Fruit fly (Drosophila melanogaster) whole organism, embryonic: Measurements from ENCODE around the gene Secp43.

Source experiments
- CG10654 ChIP-seq: fragments of 200-800 bp; sonication (Bioruptor generic); optimal IDR thresholded peaks from 2 replicates; lab custom pipeline; 2016; ENCODE audit warnings: missing biosample characterization, missing genetic modification characterization
- CG12299 ChIP-seq: fragments of 200-800 bp; sonication (Bioruptor generic); optimal IDR thresholded peaks from 2 replicates; lab custom pipeline; 2018; ENCODE audit warnings: missing biosample characterization, mild to moderate bottlenecking, missing genetic modification characterization
- CG13624 ChIP-seq: fragments of 200-800 bp; sonication (Bioruptor generic); optimal IDR thresholded peaks from 2 replicates; lab custom pipeline; 2016; ENCODE audit warnings: missing biosample characterization, missing genetic modification characterization
- CG14710 ChIP-seq: fragments of 200-800 bp; sonication (Bioruptor generic); optimal IDR thresholded peaks from 3 replicates; lab custom pipeline; 2019; ENCODE audit warnings: missing biosample characterization, mild to moderate bottlenecking, missing genetic modification characterization, moderate library complexity
- CG1647 ChIP-seq: fragments of 200-800 bp; sonication (Bioruptor generic); optimal IDR thresholded peaks from 3 replicates; lab custom pipeline; 2016; ENCODE audit warnings: missing biosample characterization, missing genetic modification characterization
- CG17385 ChIP-seq: fragments of 200-800 bp; sonication (Bioruptor generic); optimal IDR thresholded peaks from 3 replicates; lab custom pipeline; 2018; ENCODE audit warnings: missing biosample characterization, mild to moderate bottlenecking, missing genetic modification characterization
- CG17829 ChIP-seq: fragments of 200-800 bp; optimal IDR thresholded peaks from 2 replicates; lab custom pipeline; 2019; ENCODE audit warnings: missing biosample characterization, mild to moderate bottlenecking, missing genetic modification characterization, moderate library complexity
- CG2120 ChIP-seq: fragments of 200-800 bp; sonication (Bioruptor generic); optimal IDR thresholded peaks from 3 replicates; lab custom pipeline; 2016; ENCODE audit warnings: missing biosample characterization, missing genetic modification characterization
- CG31388 ChIP-seq: fragments of 200-800 bp; sonication (Bioruptor generic); optimal IDR thresholded peaks from 2 replicates; lab custom pipeline; 2016; ENCODE audit warnings: missing biosample characterization, missing genetic modification characterization
- CG3281 ChIP-seq: fragments of 200-800 bp; sonication (Bioruptor generic); optimal IDR thresholded peaks from 3 replicates; lab custom pipeline; 2017; ENCODE audit warnings: missing biosample characterization, mild to moderate bottlenecking, missing genetic modification characterization
- CG3407 ChIP-seq: fragments of 200-800 bp; sonication (Bioruptor generic); optimal IDR thresholded peaks from 2 replicates; lab custom pipeline; 2018; ENCODE audit warnings: missing biosample characterization, mild to moderate bottlenecking, missing genetic modification characterization
- CG4730 ChIP-seq: fragments of 200-800 bp; sonication (Bioruptor generic); IDR thresholded peaks from 2 replicates; pipeline ENCODE4 v1.3.6; 2022; ENCODE audit warnings: missing biosample characterization, missing genetic modification characterization
- CG4820 ChIP-seq: fragments of 200-800 bp; sonication (Bioruptor generic); optimal IDR thresholded peaks from 3 replicates; lab custom pipeline; 2016; ENCODE audit warnings: missing biosample characterization, missing genetic modification characterization
- CG6813 ChIP-seq: fragments of 200-800 bp; sonication (Bioruptor generic); optimal IDR thresholded peaks from 2 replicates; lab custom pipeline; 2017; ENCODE audit warnings: missing biosample characterization, missing genetic modification characterization, mild to moderate bottlenecking, moderate library complexity, missing genetic modification reagents
- CG7963 ChIP-seq: fragments of 200-800 bp; sonication (Bioruptor generic); IDR thresholded peaks from 3 replicates; pipeline ENCODE4 v1.3.6; 2022; ENCODE audit warnings: missing biosample characterization, missing genetic modification characterization; ENCODE audit not compliant: partially characterized antibody
- CG8290 ChIP-seq, 3 experiments: fragments of 200-800 bp; sonication (Bioruptor generic); optimal IDR thresholded peaks; 2 replicates each; lab custom pipeline; 2016 to 2019; ENCODE audit warnings: missing biosample characterization in 3 of 3, missing genetic modification characterization in 3 of 3, mild to moderate bottlenecking in 2 of 3, moderate library complexity in 1 of 3
- CG9932 ChIP-seq: fragments of 200-800 bp; sonication (Bioruptor generic); IDR thresholded peaks from 2 replicates; pipeline ENCODE4 v1.3.6; 2022; ENCODE audit warnings: missing biosample characterization, missing genetic modification characterization
- Doc3 ChIP-seq: fragments of 200-800 bp; sonication (Bioruptor generic); IDR thresholded peaks from 3 replicates; pipeline ENCODE4 v1.3.6; 2022; ENCODE audit warnings: missing biosample characterization, missing genetic modification characterization; ENCODE audit not compliant: partially characterized antibody
- HHEX ChIP-seq: fragments of 200-800 bp; sonication (Bioruptor generic); optimal IDR thresholded peaks from 3 replicates; lab custom pipeline; 2017; ENCODE audit warnings: missing biosample characterization, mild to moderate bottlenecking, missing genetic modification characterization, missing genetic modification reagents
- HLH3B ChIP-seq: fragments of 200-800 bp; sonication (Bioruptor generic); IDR thresholded peaks from 2 replicates; pipeline ENCODE4 v1.3.6; 2022; ENCODE audit warnings: missing biosample characterization, missing genetic modification characterization
- HLH4C ChIP-seq: fragments of 200-800 bp; sonication (Bioruptor generic); IDR thresholded peaks from 3 replicates; pipeline ENCODE4 v1.3.6; 2022; ENCODE audit warnings: missing biosample characterization, missing genetic modification characterization; ENCODE audit not compliant: partially characterized antibody
- Hmr ChIP-seq: fragments of 200-800 bp; sonication (Bioruptor generic); optimal IDR thresholded peaks from 3 replicates; lab custom pipeline; 2017; ENCODE audit warnings: mild to moderate bottlenecking, missing biosample characterization, missing genetic modification reagents, missing genetic modification characterization
- Lim3 ChIP-seq: fragments of 200-800 bp; sonication (Bioruptor generic); IDR thresholded peaks from 2 replicates; pipeline ENCODE4 v1.3.6; 2022; ENCODE audit warnings: missing biosample characterization, missing genetic modification characterization
- Lpt ChIP-seq: fragments of >200 bp; optimal IDR thresholded peaks from 2 replicates; lab custom pipeline; 2018; ENCODE audit warnings: missing biosample characterization, missing genetic modification characterization
- MTF-1 ChIP-seq: fragments of 200-800 bp; sonication (Bioruptor generic); optimal IDR thresholded peaks from 2 replicates; lab custom pipeline; 2018; ENCODE audit warnings: missing biosample characterization, mild to moderate bottlenecking, missing genetic modification characterization, borderline replicate concordance
- NFAT ChIP-seq: fragments of 200-800 bp; sonication (Bioruptor generic); IDR thresholded peaks from 2 replicates; pipeline ENCODE4 v1.3.6; 2022; ENCODE audit warnings: missing biosample characterization, missing genetic modification characterization
- PHDP ChIP-seq: fragments of 200-800 bp; sonication (Bioruptor generic); optimal IDR thresholded peaks from 3 replicates; lab custom pipeline; 2018; ENCODE audit warnings: missing biosample characterization, mild to moderate bottlenecking, missing genetic modification characterization, moderate library complexity
- Rfx ChIP-seq: fragments of 200-800 bp; sonication (Bioruptor generic); IDR thresholded peaks from 2 replicates; pipeline ENCODE4 v1.3.6; 2022; ENCODE audit warnings: missing biosample characterization, missing genetic modification characterization
- Six4 ChIP-seq: fragments of 200-800 bp; sonication (Bioruptor generic); optimal IDR thresholded peaks from 2 replicates; lab custom pipeline; 2016; ENCODE audit warnings: missing biosample characterization, missing genetic modification characterization
- Ssrp ChIP-seq: fragments of 200-800 bp; sonication (Bioruptor generic); optimal IDR thresholded peaks from 2 replicates; lab custom pipeline; 2018; ENCODE audit warnings: missing biosample characterization, mild to moderate bottlenecking, missing genetic modification characterization, moderate library complexity
- Usf ChIP-seq: fragments of 200-800 bp; sonication (Bioruptor generic); optimal IDR thresholded peaks from 2 replicates; lab custom pipeline; 2017; ENCODE audit warnings: missing genotype, missing biosample characterization, missing genetic modification characterization
- ci ChIP-seq: fragments of 200-800 bp; sonication (Bioruptor generic); IDR thresholded peaks from 3 replicates; pipeline ENCODE4 v1.3.6; 2022; ENCODE audit warnings: missing biosample characterization, missing genetic modification characterization
- da ChIP-seq: fragments of 200-800 bp; sonication (Bioruptor generic); optimal IDR thresholded peaks from 2 replicates; lab custom pipeline; 2016; ENCODE audit warnings: missing biosample characterization, missing genetic modification characterization
- emc ChIP-seq: fragments of 200-800 bp; sonication (Bioruptor generic); optimal IDR thresholded peaks from 2 replicates; lab custom pipeline; 2016; ENCODE audit warnings: missing biosample characterization, missing genetic modification characterization
- gfzf ChIP-seq: fragments of 200-800 bp; sonication (Bioruptor generic); optimal IDR thresholded peaks from 2 replicates; lab custom pipeline; 2016; ENCODE audit warnings: missing biosample characterization, mild to moderate bottlenecking, missing genetic modification characterization, moderate library complexity
- her ChIP-seq: fragments of 200-800 bp; sonication (Bioruptor generic); optimal IDR thresholded peaks from 2 replicates; lab custom pipeline; 2016; ENCODE audit warnings: missing biosample characterization, missing genetic modification characterization
- hkb ChIP-seq, 2 experiments: fragments of 200-800 bp in 1 of 2; fragments of >200 bp in 1 of 2; sonication (Bioruptor generic) in 1 of 2; IDR thresholded peaks in 1 of 2; optimal IDR thresholded peaks in 1 of 2; 2 replicates each; pipeline versions ENCODE4 v1.3.6 to Lab custom; 2017 to 2022; ENCODE audit warnings: missing biosample characterization in 1 of 2, missing genetic modification characterization in 1 of 2
- luna ChIP-seq: fragments of 200-800 bp; sonication (Bioruptor generic); optimal IDR thresholded peaks from 2 replicates; lab custom pipeline; 2016; ENCODE audit warnings: missing biosample characterization, missing genetic modification characterization
- maf-S ChIP-seq: fragments of 200-800 bp; sonication (Bioruptor generic); optimal IDR thresholded peaks from 2 replicates; lab custom pipeline; 2016; ENCODE audit warnings: missing biosample characterization, missing genetic modification characterization
- oc ChIP-seq: fragments of 200-800 bp; sonication (Bioruptor generic); optimal IDR thresholded peaks from 2 replicates; lab custom pipeline; 2018; ENCODE audit warnings: missing biosample characterization, mild to moderate bottlenecking, missing genetic modification characterization, moderate library complexity
- otp ChIP-seq: fragments of 200-800 bp; sonication (Bioruptor generic); IDR thresholded peaks from 3 replicates; pipeline ENCODE4, ENCODE4 v1.3.6; 2022; ENCODE audit warnings: missing biosample characterization, missing genetic modification characterization
- pan ChIP-seq, 4 experiments: fragments of >200 bp in 3 of 4; fragments of 200-800 bp in 1 of 4; sonication (Bioruptor generic) in 1 of 4; optimal IDR thresholded peaks in 3 of 4; IDR thresholded peaks in 1 of 4; 2 replicates each; pipeline versions ENCODE4 v1.3.6 to Lab custom; 2017 to 2022; ENCODE audit warnings: missing biosample characterization in 2 of 4, missing genetic modification characterization in 2 of 4, mixed read lengths in 1 of 4
- psq ChIP-seq: fragments of 200-800 bp; sonication (Bioruptor generic); optimal IDR thresholded peaks from 2 replicates; lab custom pipeline; 2017; ENCODE audit warnings: missing biosample characterization, missing genetic modification characterization
- row ChIP-seq: fragments of 200-800 bp; sonication (Bioruptor generic); IDR thresholded peaks from 3 replicates; pipeline ENCODE4 v1.3.6; 2022; ENCODE audit warnings: missing biosample characterization, missing genetic modification characterization
- tll ChIP-seq, 2 experiments: fragments of 200-800 bp in 1 of 2; fragments of >200 bp in 1 of 2; sonication (Bioruptor generic) in 1 of 2; optimal IDR thresholded peaks; 2 replicates each; lab custom pipeline; 2017 to 2019; ENCODE audit warnings: missing biosample characterization in 2 of 2, missing genetic modification characterization in 2 of 2, mild to moderate bottlenecking in 1 of 2, moderate library complexity in 1 of 2
- tna ChIP-seq: fragments of 200-800 bp; sonication (Bioruptor generic); IDR thresholded peaks from 2 replicates; pipeline ENCODE4 v1.3.6; 2022; ENCODE audit warnings: missing biosample characterization, missing genetic modification characterization; ENCODE audit not compliant: partially characterized antibody
- trem ChIP-seq: fragments of 200-800 bp; optimal IDR thresholded peaks from 3 replicates; lab custom pipeline; 2019; ENCODE audit warnings: missing biosample characterization, mild to moderate bottlenecking, missing genetic modification characterization, moderate library complexity
- vfl ChIP-seq: fragments of 200-800 bp; sonication (Bioruptor generic); optimal IDR thresholded peaks from 2 replicates; lab custom pipeline; 2016; ENCODE audit warnings: missing biosample characterization, missing genetic modification characterization

Gene Secp43

dm6 chr2L:4448582-4449016, 5.7 kb downstream of the Secp43 start, which contains the start of gene MFS18 (continued):
- TF ChIP-seq Usf (GFP tag; lab: Kevin White, UChicago) (peak; percentile 88), Six4 (peak; percentile 99), MTF-1 (GFP tag; lab: Kevin White, UChicago) (peak; percentile 93), ci (GFP tag; lab: Robert Waterston, UW) (peak; percentile 99), CG9932 (GFP tag; lab: Robert Waterston, UW) (peak; percentile 98), CG4730 (GFP tag; lab: Robert Waterston, UW) (peak; percentile 99), trem (tag; lab: Kevin White, UChicago) (peak; percentile 97), CG14710 (peak; percentile 99), Lim3 (GFP tag; lab: Robert Waterston, UW) (peak; percentile 93), NFAT (GFP tag; lab: Robert Waterston, UW) (peak; percentile 97), CG3407 (GFP tag; lab: Kevin White, UChicago) (peak; percentile 90), psq (GFP tag; lab: Kevin White, UChicago) (peak; percentile 91), gfzf (GFP tag; lab: Kevin White, UChicago) (peak; percentile 30), CG6813 (GFP tag; lab: Kevin White, UChicago) (peak; percentile 98), CG3281 (GFP tag; lab: Kevin White, UChicago) (peak; percentile 98), CG31388 (GFP tag; lab: Kevin White, UChicago) (peak; percentile 93), CG7963 (GFP tag; lab: Robert Waterston, UW) (peak; percentile 89), Lpt (GFP tag; lab: Kevin White, UChicago) (no peak), HLH4C (GFP tag; lab: Robert Waterston, UW) (peak; percentile 93), pan (optimal IDR thresholded peaks at IDR 0.05; lab: Kevin White, UChicago) (no peak), pan (GFP tag; optimal IDR thresholded peaks at IDR 0.05 in 1 of 2, IDR thresholded peaks at IDR 0.05 in 1 of 2) (peak in 1 of 2 experiments; percentile 100), CG2120 (GFP tag; lab: Kevin White, UChicago) (peak; percentile 96), Ssrp (peak; percentile 93), tll (GFP tag; optimal IDR thresholded peaks at IDR 0.05; lab: Kevin White, UChicago) (peak in 1 of 2 experiments; percentile 39), vfl (GFP tag; lab: Kevin White, UChicago) (peak; percentile 92), CG10654 (peak; percentile 99), HHEX (GFP tag; lab: Kevin White, UChicago) (peak; percentile 98), Rfx (GFP tag; lab: Robert Waterston, UW) (peak; percentile 98), CG17829 (tag; lab: Kevin White, UChicago) (peak; percentile 99), luna (GFP tag; lab: Kevin White, UChicago) (peak; percentile 73), hkb (optimal IDR thresholded peaks at IDR 0.05; lab: Kevin White, UChicago) (peak; percentile 67), hkb (GFP tag; IDR thresholded peaks at IDR 0.05; lab: Robert Waterston, UW) (peak; percentile 100), PHDP (tag; lab: Kevin White, UChicago) (peak; percentile 96), Hmr (GFP tag; lab: Kevin White, UChicago) (peak; percentile 97), emc (peak; percentile 58), CG12299 (tag; lab: Kevin White, UChicago) (peak; percentile 92), her (GFP tag; lab: Kevin White, UChicago) (peak; percentile 69), CG1647 (GFP tag; lab: Kevin White, UChicago) (peak; percentile 87), oc (tag; lab: Kevin White, UChicago) (peak; percentile 95), maf-S (GFP tag; lab: Kevin White, UChicago) (peak; percentile 97), otp (GFP tag; lab: Robert Waterston, UW) (peak; percentile 99), CG17385 (GFP tag; lab: Kevin White, UChicago) (peak; percentile 92), CG4820 (peak; percentile 95), tna (GFP tag; lab: Robert Waterston, UW) (peak; percentile 76), CG13624 (GFP tag; lab: Kevin White, UChicago) (peak; percentile 85), Doc3 (GFP tag; lab: Robert Waterston, UW) (peak; percentile 62), HLH3B (GFP tag; lab: Robert Waterston, UW) (peak; percentile 99), row (GFP tag; lab: Robert Waterston, UW) (peak; percentile 100), da (GFP tag; lab: Kevin White, UChicago) (peak; percentile 55), CG8290 (GFP tag; optimal IDR thresholded peaks at IDR 0.05; lab: Kevin White, UChicago) (peak; percentile 97), CG8290 (tag; optimal IDR thresholded peaks at IDR 0.05; lab: Kevin White, UChicago) (peak; percentile 20 to 78)
